Worm (Caenorhabditis elegans) whole organism, L4 larva: Measurements from ENCODE around the gene C17C3.1.
A peak's percentile ranks its signal among the peaks of the same experiment; 100 is the strongest.

Source experiments
- F10B5.3 ChIP-seq: sonication (generic microtip); optimal IDR thresholded peaks from 2 replicates; lab custom pipeline; 2016; ENCODE audit warnings: mild to moderate bottlenecking, missing genetic modification characterization, missing compliant biosample characterization
- F37D6.2 ChIP-seq: sonication (generic microtip); optimal IDR thresholded peaks from 2 replicates; lab custom pipeline; 2016; ENCODE audit warnings: mild to moderate bottlenecking, missing genetic modification characterization, missing compliant biosample characterization
- F49E8.2 ChIP-seq: sonication (generic microtip); optimal IDR thresholded peaks from 2 replicates; lab custom pipeline; 2016; ENCODE audit warnings: missing compliant biosample characterization, mild to moderate bottlenecking, missing genetic modification characterization, borderline replicate concordance
- T26A8.4 ChIP-seq: fragments of 200-800 bp; sonication (Bioruptor generic); IDR thresholded peaks from 2 replicates; pipeline ENCODE4 v1.3.6; 2022; ENCODE audit warnings: missing genetic modification characterization, missing compliant biosample characterization
- Y105C5A.15 ChIP-seq: fragments of 200-800 bp; sonication (Bioruptor generic); IDR thresholded peaks from 2 replicates; pipeline ENCODE4 v1.3.6; 2022; ENCODE audit warnings: missing genetic modification characterization, missing compliant biosample characterization
- ama-1 ChIP-seq: fragments of 150-350 bp; optimal IDR thresholded peaks from 2 replicates; lab custom pipeline; 2014; ENCODE audit warnings: inconsistent platforms, mixed read lengths
- ceh-28 ChIP-seq: fragments of 150-350 bp; optimal IDR thresholded peaks from 2 replicates; lab custom pipeline; 2014; ENCODE audit warnings: missing biosample characterization, missing genetic modification reagents, missing genetic modification characterization
- ceh-32 ChIP-seq: sonication (generic microtip); optimal IDR thresholded peaks from 2 replicates; lab custom pipeline; 2016; ENCODE audit warnings: mild to moderate bottlenecking, missing genetic modification characterization, missing compliant biosample characterization; ENCODE audit not compliant: poor library complexity
- ceh-44 ChIP-seq: fragments of 200-800 bp; sonication (Bioruptor generic); IDR thresholded peaks from 2 replicates; pipeline ENCODE4 v1.3.6; 2022; ENCODE audit warnings: missing genetic modification reagents, missing genetic modification characterization, missing compliant biosample characterization
- ceh-82 ChIP-seq: sonication (generic microtip); optimal IDR thresholded peaks from 2 replicates; lab custom pipeline; 2017; ENCODE audit warnings: missing biosample characterization, missing genetic modification characterization
- daf-16 ChIP-seq, 3 experiments: sonication (generic microtip); optimal IDR thresholded peaks; 2 replicates each; lab custom pipeline; 2016 to 2017; ENCODE audit warnings: missing genetic modification characterization in 3 of 3, missing genetic modification reagents in 3 of 3, mild to moderate bottlenecking in 2 of 3, missing compliant biosample characterization in 2 of 3, missing biosample characterization in 1 of 3, moderate library complexity in 1 of 3
- daf-19 ChIP-seq: fragments of 200-800 bp; sonication (Bioruptor generic); conservative IDR thresholded peaks from 2 replicates; pipeline ENCODE4 v1.3.6; 2022; ENCODE audit warnings: missing genetic modification characterization, missing compliant biosample characterization
- daf-8 ChIP-seq: fragments of 200-800 bp; sonication (Bioruptor generic); IDR thresholded peaks from 2 replicates; pipeline ENCODE4 v1.3.6; 2022; ENCODE audit warnings: missing genetic modification characterization, missing compliant biosample characterization
- dmd-9 ChIP-seq: fragments of 200-800 bp; sonication (Bioruptor generic); IDR thresholded peaks from 2 replicates; pipeline ENCODE4 v1.3.6; 2022; ENCODE audit warnings: missing genetic modification reagents, missing genetic modification characterization, missing compliant biosample characterization
- dpl-1 ChIP-seq: fragments of 150-350 bp; optimal IDR thresholded peaks from 2 replicates; lab custom pipeline; 2014; ENCODE audit warnings: missing biosample characterization, missing genetic modification reagents, missing genetic modification characterization
- dve-1 ChIP-seq: sonication (generic microtip); optimal IDR thresholded peaks from 2 replicates; lab custom pipeline; 2017; ENCODE audit warnings: antibody characterized with exemption, mild to moderate bottlenecking, missing genetic modification characterization, missing compliant biosample characterization; ENCODE audit not compliant: insufficient read depth
- fkh-10 ChIP-seq: fragments of 150-350 bp; optimal IDR thresholded peaks from 2 replicates; lab custom pipeline; 2014; ENCODE audit warnings: missing biosample characterization, missing genetic modification reagents, missing genetic modification characterization
- hif-1 ChIP-seq, 2 experiments: sonication (generic microtip); optimal IDR thresholded peaks; 2 replicates each; lab custom pipeline; 2016 to 2017; ENCODE audit warnings: missing compliant biosample characterization in 2 of 2, missing genetic modification characterization in 2 of 2, missing genetic modification reagents in 2 of 2, missing genotype in 2 of 2, mild to moderate bottlenecking in 1 of 2
- hlh-11 ChIP-seq: fragments of 200-800 bp; sonication (Bioruptor generic); optimal IDR thresholded peaks from 2 replicates; lab custom pipeline; 2018; ENCODE audit warnings: mild to moderate bottlenecking, missing genetic modification characterization, missing compliant biosample characterization
- hlh-30 ChIP-seq: sonication (generic microtip); optimal IDR thresholded peaks from 2 replicates; lab custom pipeline; 2017; ENCODE audit warnings: antibody characterized with exemption, mild to moderate bottlenecking, missing genetic modification characterization, missing compliant biosample characterization; ENCODE audit not compliant: insufficient read depth
- lim-7 ChIP-seq: fragments of 200-800 bp; sonication (Bioruptor generic); IDR thresholded peaks from 2 replicates; pipeline ENCODE4 v1.3.6; 2022; ENCODE audit warnings: missing genetic modification characterization, missing compliant biosample characterization
- lin-1 ChIP-seq: fragments of 200-800 bp; sonication (Bioruptor generic); IDR thresholded peaks from 2 replicates; pipeline ENCODE4 v1.3.6; 2022; ENCODE audit warnings: missing genetic modification reagents, missing genetic modification characterization, missing compliant biosample characterization
- lin-13 ChIP-seq: fragments of 150-350 bp; optimal IDR thresholded peaks from 2 replicates; lab custom pipeline; 2014; ENCODE audit warnings: missing biosample characterization, missing genetic modification reagents, missing genetic modification characterization
- madf-5 ChIP-seq, 2 experiments: fragments of 200-800 bp; sonication (Bioruptor generic); IDR thresholded peaks; 2 replicates each; pipeline ENCODE4 v1.3.6; 2022; ENCODE audit warnings: missing compliant biosample characterization in 2 of 2, missing genetic modification characterization in 2 of 2
- madf-9 ChIP-seq: fragments of 200-800 bp; sonication (Bioruptor generic); conservative IDR thresholded peaks from 2 replicates; pipeline ENCODE4 v1.3.6; 2022; ENCODE audit warnings: missing genetic modification reagents, missing genetic modification characterization, missing compliant biosample characterization
- mdl-1 ChIP-seq, 2 experiments: fragments of 150-350 bp in 1 of 2; sonication (generic microtip) in 1 of 2; optimal IDR thresholded peaks; 2 replicates each; lab custom pipeline; 2014 to 2017; ENCODE audit warnings: missing biosample characterization in 2 of 2, missing genetic modification characterization in 2 of 2
- mxl-2 ChIP-seq: fragments of 200-800 bp; sonication (Bioruptor generic); conservative IDR thresholded peaks from 2 replicates; pipeline ENCODE4 v1.3.6; 2022; ENCODE audit warnings: missing genetic modification reagents, missing genetic modification characterization, missing compliant biosample characterization
- mxl-3 ChIP-seq: fragments of 200-800 bp; sonication (Bioruptor generic); optimal IDR thresholded peaks from 2 replicates; lab custom pipeline; 2018; ENCODE audit warnings: mild to moderate bottlenecking, missing genetic modification characterization, missing compliant biosample characterization
- nhr-25 ChIP-seq: sonication (generic microtip); optimal IDR thresholded peaks from 2 replicates; lab custom pipeline; 2017; ENCODE audit warnings: missing genetic modification characterization, mild to moderate bottlenecking, missing compliant biosample characterization, antibody characterized with exemption, moderate library complexity, borderline replicate concordance; ENCODE audit not compliant: insufficient read depth
- nhr-28 ChIP-seq: fragments of 150-350 bp; optimal IDR thresholded peaks from 2 replicates; lab custom pipeline; 2014; ENCODE audit warnings: missing biosample characterization, missing genetic modification characterization
- nhr-41 ChIP-seq: fragments of 200-800 bp; sonication (Bioruptor generic); IDR thresholded peaks from 2 replicates; pipeline ENCODE4 v1.3.6; 2022; ENCODE audit warnings: missing genetic modification reagents, missing genetic modification characterization, missing compliant biosample characterization
- nhr-6 ChIP-seq: fragments of 150-350 bp; optimal IDR thresholded peaks from 2 replicates; lab custom pipeline; 2014; ENCODE audit warnings: missing biosample characterization, missing genetic modification characterization
- pqm-1 ChIP-seq: sonication (generic microtip); optimal IDR thresholded peaks from 2 replicates; lab custom pipeline; 2017; ENCODE audit warnings: missing biosample characterization, missing genetic modification characterization
- rbr-2 ChIP-seq: sonication (generic microtip); optimal IDR thresholded peaks from 2 replicates; lab custom pipeline; 2016; ENCODE audit warnings: missing genotype, missing genetic modification characterization, missing compliant biosample characterization
- set-16 ChIP-seq: fragments of 200-800 bp; sonication (Bioruptor generic); IDR thresholded peaks from 2 replicates; pipeline ENCODE4 v1.3.6; 2022; ENCODE audit warnings: missing genetic modification reagents, missing genetic modification characterization, missing compliant biosample characterization
- skn-1 ChIP-seq: fragments of 150-350 bp; optimal IDR thresholded peaks from 2 replicates; lab custom pipeline; 2014; ENCODE audit warnings: missing biosample characterization, missing genetic modification characterization
- spr-1 ChIP-seq: sonication (generic microtip); optimal IDR thresholded peaks from 2 replicates; lab custom pipeline; 2016; ENCODE audit warnings: mild to moderate bottlenecking, missing genetic modification characterization, missing compliant biosample characterization
- unc-130 ChIP-seq: sonication (generic microtip); optimal IDR thresholded peaks from 2 replicates; lab custom pipeline; 2016; ENCODE audit warnings: missing genetic modification reagents, missing genetic modification characterization, missing compliant biosample characterization
- unc-39 ChIP-seq: sonication (generic microtip); optimal IDR thresholded peaks from 2 replicates; lab custom pipeline; 2017; ENCODE audit warnings: missing biosample characterization, missing genetic modification characterization
- vab-7 ChIP-seq: fragments of 200-800 bp; sonication (Bioruptor generic); IDR thresholded peaks from 2 replicates; pipeline ENCODE4 v1.3.6; 2022; ENCODE audit warnings: missing genetic modification reagents, missing genetic modification characterization, missing compliant biosample characterization
- zag-1 ChIP-seq: fragments of 150-350 bp; optimal IDR thresholded peaks from 2 replicates; lab custom pipeline; 2014; ENCODE audit warnings: missing biosample characterization, missing genetic modification characterization
- zfp-2 ChIP-seq: sonication (generic microtip); optimal IDR thresholded peaks from 2 replicates; lab custom pipeline; 2016; ENCODE audit warnings: mild to moderate bottlenecking, missing genetic modification characterization, missing compliant biosample characterization
- zfp-3 ChIP-seq: fragments of 200-800 bp; sonication (Bioruptor generic); conservative IDR thresholded peaks from 2 replicates; pipeline ENCODE4 v1.3.6; 2022; ENCODE audit warnings: missing genetic modification reagents, missing genetic modification characterization, missing compliant biosample characterization

C17C3.1 gene

DNA sequence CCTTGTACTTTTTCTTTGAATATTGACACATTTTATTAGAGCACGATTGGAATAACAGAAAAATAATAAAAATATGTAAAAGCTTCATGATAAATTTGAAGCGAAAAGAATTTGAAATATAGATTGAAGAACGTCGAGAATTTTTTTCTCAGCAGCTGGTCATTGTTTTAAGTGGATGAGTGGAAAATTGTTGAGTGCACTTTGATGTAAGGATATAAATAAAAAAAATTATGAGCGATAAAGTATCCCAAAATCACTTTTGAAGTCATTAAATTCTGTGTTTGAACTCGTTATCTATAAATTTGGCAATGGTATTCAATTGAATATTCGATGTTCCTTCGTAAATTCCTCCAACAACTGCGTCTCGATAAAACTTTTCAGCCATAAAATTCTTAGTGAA is 25.6 kb upstream of the C17C3.1 start, which contains the start of gene ins-13:
ins-13 (minus strand) TSS at position 101 of the 400 bp plus-strand sequence.
- TF ChIP-seq zag-1 (tag; lab: Kevin White, UChicago), result no peak
- no peak for TF ChIP-seq F37D6.2
- no peak for TF ChIP-seq ama-1 (lab: Kevin White, UChicago)
- no peak for TF ChIP-seq zfp-2
- TF ChIP-seq nhr-25 (tag; lab: Kevin White, UChicago), result no peak
- no peak for TF ChIP-seq dpl-1 (GFP tag; lab: Kevin White, UChicago)
- no peak for TF ChIP-seq ceh-28
- TF ChIP-seq set-16, result no peak
- TF ChIP-seq unc-39 (tag; lab: Kevin White, UChicago), result no peak
- no peak for TF ChIP-seq daf-16 (GFP tag; optimal IDR thresholded peaks at IDR 0.05; lab: Kevin White, UChicago)
- TF ChIP-seq daf-16 (tag; optimal IDR thresholded peaks at IDR 0.05; lab: Kevin White, UChicago), result no peak

ce11 chrII:5547442-5547894 is 22.9 kb upstream of the C17C3.1 start, which contains the start of gene acdh-2:
TSS of gene acdh-2 (minus strand) at chrII:5547492.
- TF ChIP-seq ceh-32 (no peak), dve-1 (peak; percentile 7), daf-16 (GFP tag; optimal IDR thresholded peaks at IDR 0.05; lab: Kevin White, UChicago) (no peak), daf-16 (tag; optimal IDR thresholded peaks at IDR 0.05; lab: Kevin White, UChicago) (peak; percentile 2)
- TF ChIP-seq, all 104 proteins: peak for 2

DNA sequence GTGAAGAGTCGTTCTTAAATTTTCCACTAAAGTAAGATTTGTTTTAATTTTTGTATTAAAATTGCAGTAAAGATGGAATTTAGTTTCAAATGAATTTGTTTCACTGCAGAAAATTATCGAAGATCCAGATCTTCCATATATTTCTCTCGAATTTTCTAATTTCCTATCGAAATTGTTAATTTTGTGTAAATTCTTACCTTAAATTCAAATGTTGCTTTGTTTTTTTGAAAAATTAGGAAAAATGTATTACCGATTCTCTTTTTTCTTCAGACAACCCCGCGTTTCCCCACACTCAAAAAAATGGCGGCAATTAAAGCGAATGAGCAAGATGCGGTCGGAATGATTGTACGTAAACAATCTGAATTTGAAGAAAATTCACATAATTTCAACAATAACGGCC is 20.6 kb upstream of the C17C3.1 start, which contains the start of gene C17C3.6:
C17C3.6 (plus strand) TSS at position 301 of the 400 bp plus-strand sequence.
- no peak for TF ChIP-seq F49E8.2
- no peak for TF ChIP-seq fkh-10 (GFP tag; lab: Kevin White, UChicago)
- no peak for TF ChIP-seq hif-1 (tag; optimal IDR thresholded peaks at IDR 0.05; lab: Kevin White, UChicago)
- no peak for TF ChIP-seq F10B5.3 (tag; lab: Kevin White, UChicago)
- TF ChIP-seq zfp-3, result no peak
- TF ChIP-seq hlh-30 (tag; lab: Kevin White, UChicago), result no peak
- no peak for TF ChIP-seq nhr-25 (tag; lab: Kevin White, UChicago)

DNA sequence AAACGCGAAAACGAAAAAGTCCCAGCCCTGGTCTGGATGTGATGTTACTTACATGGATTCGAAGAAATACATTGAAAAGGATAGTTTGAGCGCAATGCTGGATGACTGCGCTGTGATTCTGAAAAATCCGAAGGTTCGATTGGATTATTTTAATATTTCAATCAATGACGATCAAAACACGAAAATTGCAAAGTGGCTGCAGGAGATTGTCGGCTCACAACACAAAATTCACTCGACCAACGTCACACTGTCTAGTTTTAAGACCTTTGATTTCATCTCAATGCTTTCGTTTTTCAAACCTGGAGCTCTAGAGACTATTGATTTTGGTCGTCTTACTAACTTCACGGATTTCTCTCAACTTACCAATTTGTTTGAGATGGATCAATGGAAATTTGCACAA is 18.9 kb upstream of the C17C3.1 start, which contains the start of gene C17C3.5:
C17C3.5 (plus strand) TSS at position 301 of the 400 bp plus-strand sequence.
- TF ChIP-seq ceh-44 (GFP tag; lab: Robert Waterston, UW) (no peak), nhr-28 (tag; lab: Kevin White, UChicago) (no peak), hlh-11 (tag; lab: Kevin White, UChicago) (no peak), spr-1 (tag; lab: Kevin White, UChicago) (no peak), nhr-6 (tag; lab: Kevin White, UChicago) (no peak), ceh-82 (no peak), Y105C5A.15 (GFP tag; lab: Robert Waterston, UW) (no peak), nhr-41 (no peak), lim-7 (no peak), daf-8 (no peak), lin-1 (GFP tag; lab: Robert Waterston, UW) (no peak), rbr-2 (tag; lab: Kevin White, UChicago) (no peak)

- peak; percentile 47; the same call in 1 of the 2 replicates for TF ChIP-seq mxl-2 (GFP tag; lab: Robert Waterston, UW)
- TF ChIP-seq hlh-11 (tag; lab: Kevin White, UChicago), result peak; percentile 60
- TF ChIP-seq dve-1, result peak; percentile 71
- peak; percentile 69 for TF ChIP-seq hlh-30 (tag; lab: Kevin White, UChicago)
- no peak for TF ChIP-seq mxl-3
- TF ChIP-seq T26A8.4 (GFP tag; lab: Robert Waterston, UW), result no peak
- no peak for TF ChIP-seq dmd-9 (GFP tag; lab: Robert Waterston, UW)
- peak; percentile 52 for TF ChIP-seq pqm-1
- no peak for TF ChIP-seq vab-7
- TF ChIP-seq daf-16 (GFP tag; optimal IDR thresholded peaks at IDR 0.05; lab: Kevin White, UChicago), result no peak
- peak; percentile 90 for TF ChIP-seq daf-16 (tag; optimal IDR thresholded peaks at IDR 0.05; lab: Kevin White, UChicago)
- no peak for TF ChIP-seq unc-130
- no peak for TF ChIP-seq Y105C5A.15 (GFP tag; lab: Robert Waterston, UW)
- no peak for TF ChIP-seq daf-19
- no peak for TF ChIP-seq madf-9 (GFP tag; lab: Robert Waterston, UW)
- TF ChIP-seq skn-1 (tag; lab: Kevin White, UChicago), result no peak
- TF ChIP-seq mdl-1 (tag; optimal IDR thresholded peaks at IDR 0.05; lab: Kevin White, UChicago), result peak in 1 of 2 experiments; percentile 23
- TF ChIP-seq madf-5 (GFP tag; IDR thresholded peaks at IDR 0.05; lab: Robert Waterston, UW), result no peak
- no peak for TF ChIP-seq hif-1 (tag; optimal IDR thresholded peaks at IDR 0.05; lab: Kevin White, UChicago)
- TF ChIP-seq lin-13 (GFP tag; lab: Kevin White, UChicago), result no peak
Measured at ce11 chrII:5553531-5553930, 16.8 kb upstream of the C17C3.1 start.
